Fruit fly (Drosophila melanogaster) whole organism, pupa: ENCODE data around the gene CG42870.

Experiments used
- CG8159 ChIP-seq: fragments of 200-800 bp; sonication (Bioruptor generic); optimal IDR thresholded peaks from 3 replicates; lab custom pipeline; 2018; ENCODE audit warnings: missing biosample characterization, mild to moderate bottlenecking, missing genetic modification characterization, moderate library complexity
- Pif1A ChIP-seq: fragments of 200-800 bp; sonication (Bioruptor generic); optimal IDR thresholded peaks from 3 replicates; lab custom pipeline; 2016; ENCODE audit warnings: missing biosample characterization, missing genetic modification characterization

dm6 chr3R:21781448-21781847 is 44.3 kb upstream of the CG42870 start:
- TF ChIP-seq CG8159 (tag; lab: Kevin White, UChicago) (peak; percentile 95), Pif1A (GFP tag; lab: Kevin White, UChicago) (peak; percentile 93)
